Fruit fly (Drosophila melanogaster) whole organism, adult: ENCODE results near the gene SoxN.

ENCODE experiments used
- CG11617 ChIP-seq: fragments of 200-800 bp; sonication (Bioruptor generic); optimal IDR thresholded peaks from 2 replicates; lab custom pipeline; 2017; ENCODE audit warnings: mild to moderate bottlenecking, missing biosample characterization, missing genetic modification reagents, missing genetic modification characterization
- CG12768 ChIP-seq: fragments of 200-800 bp; sonication (Bioruptor generic); optimal IDR thresholded peaks from 2 replicates; lab custom pipeline; 2017; ENCODE audit warnings: missing biosample characterization, missing genetic modification characterization, mild to moderate bottlenecking, moderate library complexity, missing genetic modification reagents
- CG14711 ChIP-seq: fragments of 200-800 bp; sonication (Bioruptor generic); optimal IDR thresholded peaks from 2 replicates; lab custom pipeline; 2018; ENCODE audit warnings: missing biosample characterization, mild to moderate bottlenecking, missing genetic modification characterization, moderate library complexity
- CG1620 ChIP-seq: fragments of 200-800 bp; sonication (Bioruptor generic); optimal IDR thresholded peaks from 2 replicates; lab custom pipeline; 2016; ENCODE audit warnings: missing biosample characterization, missing genetic modification characterization
- CG33017 ChIP-seq: fragments of 200-800 bp; sonication (Bioruptor generic); optimal IDR thresholded peaks from 2 replicates; lab custom pipeline; 2018; ENCODE audit warnings: missing biosample characterization, mild to moderate bottlenecking, missing genetic modification characterization, moderate library complexity
- CG5204 ChIP-seq: fragments of 200-800 bp; sonication (Bioruptor generic); optimal IDR thresholded peaks from 2 replicates; lab custom pipeline; 2016; ENCODE audit warnings: missing biosample characterization, missing genetic modification characterization
- CG7045 ChIP-seq: fragments of 200-800 bp; sonication (Bioruptor generic); optimal IDR thresholded peaks from 2 replicates; lab custom pipeline; 2017; ENCODE audit warnings: missing biosample characterization, mild to moderate bottlenecking, missing genetic modification characterization
- CG7101 ChIP-seq: fragments of 200-800 bp; sonication (Bioruptor generic); optimal IDR thresholded peaks from 2 replicates; lab custom pipeline; 2018; ENCODE audit warnings: missing biosample characterization, mild to moderate bottlenecking, missing genetic modification characterization, moderate library complexity
- Clk ChIP-seq: fragments of 200-800 bp; sonication (Bioruptor generic); optimal IDR thresholded peaks from 2 replicates; lab custom pipeline; 2017; ENCODE audit warnings: missing biosample characterization, missing genetic modification characterization
- Crg-1 ChIP-seq: fragments of 200-800 bp; sonication (Bioruptor generic); optimal IDR thresholded peaks from 2 replicates; lab custom pipeline; 2016; ENCODE audit warnings: missing biosample characterization, missing genetic modification characterization
- Hr96 ChIP-seq: fragments of 200-800 bp; sonication (Bioruptor generic); optimal IDR thresholded peaks from 2 replicates; lab custom pipeline; 2016; ENCODE audit warnings: missing biosample characterization, missing genetic modification characterization
- Mnt ChIP-seq: fragments of 200-800 bp; sonication (Bioruptor generic); optimal IDR thresholded peaks from 2 replicates; lab custom pipeline; 2016; ENCODE audit warnings: missing biosample characterization, mild to moderate bottlenecking, missing genetic modification characterization
- bab1 ChIP-seq: fragments of 200-800 bp; sonication (Bioruptor generic); optimal IDR thresholded peaks from 3 replicates; lab custom pipeline; 2019; ENCODE audit warnings: missing biosample characterization, mild to moderate bottlenecking, missing genetic modification characterization, moderate library complexity
- cic ChIP-seq: fragments of 200-800 bp; sonication (Bioruptor generic); optimal IDR thresholded peaks from 2 replicates; lab custom pipeline; 2017; ENCODE audit warnings: missing biosample characterization, mild to moderate bottlenecking, missing genetic modification characterization, moderate library complexity
- cnc ChIP-seq, 2 experiments: fragments of >200 bp; optimal IDR thresholded peaks; 2 replicates each; lab custom pipeline; 2017
- kay ChIP-seq: fragments of 200-800 bp; sonication (Bioruptor generic); peaks from one replicate; lab custom pipeline; 2016; ENCODE audit warnings: missing biosample characterization, missing genetic modification characterization, borderline replicate concordance
- ovo ChIP-seq: fragments of 200-800 bp; sonication (Bioruptor generic); optimal IDR thresholded peaks from 2 replicates; lab custom pipeline; 2016; ENCODE audit warnings: missing biosample characterization, missing genetic modification characterization
- pad ChIP-seq: fragments of 200-800 bp; sonication (Bioruptor generic); optimal IDR thresholded peaks from 3 replicates; lab custom pipeline; 2017; ENCODE audit warnings: missing biosample characterization, missing genetic modification characterization, mild to moderate bottlenecking, moderate library complexity, missing genetic modification reagents
- tj ChIP-seq: fragments of 200-800 bp; sonication (Bioruptor generic); optimal IDR thresholded peaks from 3 replicates; lab custom pipeline; 2017; ENCODE audit warnings: missing biosample characterization, mild to moderate bottlenecking, missing genetic modification characterization, moderate library complexity
- toe ChIP-seq: fragments of 200-800 bp; sonication (Bioruptor generic); optimal IDR thresholded peaks from 2 replicates; lab custom pipeline; 2016; ENCODE audit warnings: missing biosample characterization, missing genetic modification characterization

SoxN gene

dm6 chr2L:8825222-8825869 is at the start of gene SoxN:
TSS of gene SoxN (plus strand) at chr2L:8825645.
- TF ChIP-seq pad (GFP tag; lab: Kevin White, UChicago) (peak; percentile 11), Hr96 (no peak)

dm6 chr2L:8776163-8776562 is 49.3 kb upstream of the SoxN start, which contains the start of gene LManV:
TSS of gene LManV (minus strand) at chr2L:8776263.
- TF ChIP-seq cic (GFP tag; lab: Kevin White, UChicago), result peak; percentile 31
- TF ChIP-seq pad (GFP tag; lab: Kevin White, UChicago), result no peak
- TF ChIP-seq kay (GFP tag; lab: Kevin White, UChicago), result no peak
- no peak for TF ChIP-seq toe

DNA sequence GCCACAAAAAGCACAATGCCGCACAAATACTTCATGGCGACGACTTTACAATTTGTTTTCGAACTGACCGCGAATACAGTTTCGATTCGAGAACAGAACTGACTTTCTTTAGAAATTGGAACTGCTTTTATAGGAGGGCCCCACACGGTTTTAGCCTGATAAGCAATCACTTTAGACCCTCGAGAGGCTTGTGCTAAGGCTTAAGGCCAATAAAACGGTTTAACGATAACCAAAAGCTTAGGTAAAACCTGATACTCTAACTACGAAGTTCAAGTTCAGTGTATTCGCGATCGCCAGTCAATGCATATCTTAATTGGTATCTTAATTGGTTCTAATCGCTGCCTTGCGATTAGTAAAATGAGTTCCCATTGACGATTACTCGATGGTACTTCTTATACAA is 44.3 kb upstream of the SoxN start, which contains the start of gene LManVI:
LManVI (minus strand) TSS at position 101 of the 400 bp plus-strand sequence.
- TF ChIP-seq tj (GFP tag; lab: Kevin White, UChicago), result no peak
- TF ChIP-seq Mnt, result no peak
- TF ChIP-seq cic (GFP tag; lab: Kevin White, UChicago), result no peak
- TF ChIP-seq toe, result no peak
- TF ChIP-seq CG7045 (GFP tag; lab: Kevin White, UChicago), result no peak
- TF ChIP-seq kay (GFP tag; lab: Kevin White, UChicago), result no peak
- no peak for TF ChIP-seq Hr96
- no peak for TF ChIP-seq pad (GFP tag; lab: Kevin White, UChicago)
- no peak for TF ChIP-seq CG5204 (GFP tag; lab: Kevin White, UChicago)

DNA sequence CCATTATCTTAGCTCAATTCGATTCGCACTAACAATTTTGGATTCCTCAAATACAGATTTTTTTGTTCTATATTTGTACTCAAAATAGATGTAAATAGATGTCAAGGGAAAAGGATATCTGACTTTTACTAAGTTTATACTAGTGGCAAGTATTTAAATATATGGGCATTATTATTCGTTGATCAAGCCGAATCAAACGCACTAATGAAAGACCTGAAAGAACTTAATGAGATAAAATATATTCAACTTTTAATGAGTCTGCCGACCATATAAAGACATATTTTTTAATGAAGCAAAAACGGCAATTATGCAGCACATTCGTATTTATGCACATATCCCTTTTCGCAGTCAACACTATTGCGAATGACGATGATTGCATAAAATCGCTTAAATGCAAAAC is 43.0 kb upstream of the SoxN start, which contains the start of gene CG42710:
CG42710 (minus strand) TSS at position 101 of the 400 bp plus-strand sequence.
- no peak for TF ChIP-seq bab1 (GFP tag; lab: Kevin White, UChicago)
- TF ChIP-seq pad (GFP tag; lab: Kevin White, UChicago), result no peak
- TF ChIP-seq ovo (GFP tag; lab: Kevin White, UChicago), result no peak
- no peak for TF ChIP-seq CG7045 (GFP tag; lab: Kevin White, UChicago)
- no peak for TF ChIP-seq CG12768 (GFP tag; lab: Kevin White, UChicago)
- TF ChIP-seq tj (GFP tag; lab: Kevin White, UChicago), result no peak
- no peak for TF ChIP-seq cnc (optimal IDR thresholded peaks at IDR 0.05; lab: Kevin White, UChicago)
- no peak for TF ChIP-seq CG7101 (tag; lab: Kevin White, UChicago)

DNA sequence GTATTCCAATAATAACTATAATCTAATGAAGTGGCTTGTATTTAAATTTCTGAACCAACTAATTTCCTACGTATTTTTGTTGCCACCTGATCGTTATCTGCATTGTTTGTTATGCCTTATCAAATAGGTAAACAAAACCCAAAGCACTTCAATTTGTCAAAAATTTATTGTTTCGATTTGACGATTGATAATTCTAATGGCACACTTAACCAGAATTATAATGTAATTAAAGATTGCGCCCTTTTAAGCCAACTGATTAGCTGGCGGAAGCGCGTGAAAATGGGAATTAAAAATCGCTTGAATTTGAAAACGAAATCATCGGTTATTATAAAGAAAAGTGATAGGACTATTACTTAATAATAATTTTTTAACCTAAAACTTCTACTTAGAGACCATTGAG is 40.7 kb upstream of the SoxN start:
- no peak for TF ChIP-seq tj (GFP tag; lab: Kevin White, UChicago)

- TF ChIP-seq Clk (GFP tag; lab: Kevin White, UChicago) (no peak), cnc (optimal IDR thresholded peaks at IDR 0.05; lab: Kevin White, UChicago) (no peak), CG12768 (GFP tag; lab: Kevin White, UChicago) (no peak), CG5204 (GFP tag; lab: Kevin White, UChicago) (no peak), pad (GFP tag; lab: Kevin White, UChicago) (no peak), kay (GFP tag; lab: Kevin White, UChicago) (no peak), toe (no peak), tj (GFP tag; lab: Kevin White, UChicago) (no peak), Hr96 (no peak), bab1 (GFP tag; lab: Kevin White, UChicago) (no peak), cic (GFP tag; lab: Kevin White, UChicago) (no peak)
Observed at dm6 chr2L:8787575-8787974, 37.9 kb upstream of the SoxN start.

DNA sequence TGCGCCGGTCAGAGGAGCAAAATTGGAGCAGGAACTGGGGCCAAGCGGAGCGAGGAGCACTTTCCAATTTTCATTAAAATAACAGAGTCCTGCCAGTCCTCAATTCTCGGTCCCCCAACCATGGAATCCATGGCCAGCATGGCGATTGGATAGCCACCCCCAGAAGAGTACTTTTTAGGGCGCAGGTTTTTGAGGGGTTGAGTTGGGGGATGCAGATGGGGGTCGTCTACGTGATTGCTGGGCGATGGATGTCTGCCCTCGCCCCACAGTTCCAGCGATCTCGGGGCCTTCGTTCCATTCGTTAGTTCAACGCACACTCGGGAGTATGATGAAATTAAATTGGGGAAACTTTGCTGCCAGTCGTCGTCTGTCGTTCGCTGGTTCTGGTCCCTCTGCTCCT is 33.7 kb upstream of the SoxN start:
- TF ChIP-seq Mnt (no peak), CG5204 (GFP tag; lab: Kevin White, UChicago) (no peak), CG14711 (no peak)

DNA sequence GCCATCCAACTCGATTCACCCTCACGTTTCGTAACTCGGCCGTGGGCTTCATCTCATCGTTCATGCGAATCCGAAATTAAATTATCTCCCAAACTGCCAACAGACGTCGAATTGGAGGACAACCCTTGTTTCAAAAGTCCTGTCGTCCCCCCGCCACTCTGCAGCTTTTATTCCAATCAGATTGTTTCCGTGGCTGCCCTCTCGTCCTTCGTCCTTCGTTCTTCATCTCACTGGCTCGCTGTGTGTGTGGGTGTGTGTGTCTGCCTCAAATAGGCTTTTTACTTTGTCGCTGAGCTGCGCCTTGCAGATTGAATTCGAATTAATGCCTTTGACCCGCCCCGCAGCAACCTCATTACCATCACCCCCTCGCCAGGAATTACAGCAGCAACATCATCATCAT is 31.3 kb upstream of the SoxN start:
- no peak for TF ChIP-seq ovo (GFP tag; lab: Kevin White, UChicago)
- TF ChIP-seq CG14711, result no peak
- no peak for TF ChIP-seq CG7101 (tag; lab: Kevin White, UChicago)
- TF ChIP-seq CG33017, result no peak
- TF ChIP-seq Crg-1, result no peak
- no peak for TF ChIP-seq Mnt
- no peak for TF ChIP-seq cnc (optimal IDR thresholded peaks at IDR 0.05; lab: Kevin White, UChicago)
- TF ChIP-seq CG11617 (GFP tag; lab: Kevin White, UChicago), result no peak
- TF ChIP-seq pad (GFP tag; lab: Kevin White, UChicago), result no peak
- no peak for TF ChIP-seq toe
- TF ChIP-seq bab1 (GFP tag; lab: Kevin White, UChicago), result no peak
- no peak for TF ChIP-seq CG1620 (GFP tag; lab: Kevin White, UChicago)
- TF ChIP-seq kay (GFP tag; lab: Kevin White, UChicago), result no peak
- no peak for TF ChIP-seq cic (GFP tag; lab: Kevin White, UChicago)
- no peak for TF ChIP-seq Hr96
- TF ChIP-seq CG7045 (GFP tag; lab: Kevin White, UChicago), result no peak
